Fruit fly (Drosophila melanogaster) Kc167 (cell line): ENCODE measurements around the gene Eig71Ea.

ENCODE experiments used
- Sin3A ChIP-seq: fragments of >200 bp; optimal IDR thresholded peaks from 2 replicates; lab custom pipeline; 2018; ENCODE audit warnings: missing external identifiers
- h ChIP-seq: fragments of >200 bp; optimal IDR thresholded peaks from 3 replicates; lab custom pipeline; 2018; ENCODE audit warnings: missing external identifiers
- psq ChIP-seq: fragments of >200 bp; optimal IDR thresholded peaks from 2 replicates; lab custom pipeline; 2017; ENCODE audit warnings: missing external identifiers

DNA sequence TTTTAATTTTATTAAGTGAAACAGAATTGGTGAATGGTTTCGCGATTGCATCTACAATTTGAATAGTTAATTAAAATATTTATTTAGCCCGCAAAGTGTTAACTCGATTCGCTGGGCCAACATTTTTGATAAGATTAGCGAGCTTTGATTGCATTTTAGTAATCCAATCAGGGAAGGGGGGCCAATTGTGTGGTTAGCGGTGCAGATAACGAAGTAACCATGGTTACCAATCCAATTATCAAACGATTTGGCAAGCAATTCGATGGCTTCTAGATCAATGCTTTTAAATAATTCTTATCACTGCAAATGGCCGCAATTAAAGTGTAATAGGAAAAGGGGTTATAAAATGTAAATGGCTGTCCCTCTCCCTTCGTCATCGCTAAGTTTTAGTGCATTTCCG, 42.9 kb upstream of the Eig71Ea start:
- TF ChIP-seq h (no peak), psq (no peak), Sin3A (no peak)
